Worm (Caenorhabditis elegans) whole organism, L1 larva: ENCODE data around the gene F44E2.4.
"Not testable (repeated sequence)": the region's sequence is repeated elsewhere in the genome, so short reads cannot be mapped to it uniquely, and the experiment has no call there.

Source experiments
- F16B12.6 ChIP-seq: fragments of 150-350 bp; optimal IDR thresholded peaks from 2 replicates; lab custom pipeline; 2014; ENCODE audit warnings: missing biosample characterization, missing genetic modification characterization
- Y116A8C.19 ChIP-seq: sonication (generic microtip); optimal IDR thresholded peaks from 2 replicates; lab custom pipeline; 2016; ENCODE audit warnings: missing compliant biosample characterization, missing genetic modification characterization, borderline replicate concordance
- aly-2 ChIP-seq: fragments of 150-350 bp; optimal IDR thresholded peaks from 2 replicates; lab custom pipeline; 2014; ENCODE audit warnings: missing biosample characterization, missing genetic modification characterization
- ama-1 ChIP-seq: fragments of 150-350 bp; optimal IDR thresholded peaks from 2 replicates; lab custom pipeline; 2014
- blmp-1 ChIP-seq: fragments of 150-350 bp; optimal IDR thresholded peaks from 2 replicates; lab custom pipeline; 2014; ENCODE audit warnings: missing biosample characterization, missing genetic modification characterization
- ceh-8 ChIP-seq: fragments of 200-800 bp; sonication (Bioruptor generic); optimal IDR thresholded peaks from 2 replicates; lab custom pipeline; 2018; ENCODE audit warnings: mild to moderate bottlenecking, missing genetic modification characterization, moderate library complexity, missing compliant biosample characterization
- ceh-82 ChIP-seq, 3 experiments: fragments of 150-350 bp in 1 of 3; sonication (generic microtip) in 2 of 3; optimal IDR thresholded peaks; 2 replicates each; lab custom pipeline; 2014 to 2017; ENCODE audit warnings: missing biosample characterization in 3 of 3, missing genetic modification characterization in 3 of 3
- ceh-88 ChIP-seq: fragments of 200-800 bp; sonication (Bioruptor generic); IDR thresholded peaks from 2 replicates; pipeline ENCODE4 v1.3.6; 2022; ENCODE audit warnings: missing genetic modification characterization, missing compliant biosample characterization
- ces-1 ChIP-seq: fragments of 150-350 bp; optimal IDR thresholded peaks from 2 replicates; lab custom pipeline; 2014; ENCODE audit warnings: missing biosample characterization, missing genetic modification reagents, missing genetic modification characterization
- dsc-1 ChIP-seq: sonication (generic microtip); optimal IDR thresholded peaks from 2 replicates; lab custom pipeline; 2016; ENCODE audit warnings: mild to moderate bottlenecking, missing genetic modification characterization, missing compliant biosample characterization
- efl-1 ChIP-seq, 4 experiments: fragments of 150-350 bp; optimal IDR thresholded peaks in 3 of 4; peaks in 1 of 4; 1 replicate in 1 of 4; 2 replicates in 3 of 4; lab custom pipeline; 2014; ENCODE audit warnings: missing biosample characterization in 2 of 4, missing genetic modification characterization in 2 of 4, missing genetic modification reagents in 2 of 4
- efl-3 ChIP-seq: fragments of 200-800 bp; sonication (Bioruptor generic); optimal IDR thresholded peaks from 2 replicates; lab custom pipeline; 2018; ENCODE audit warnings: mild to moderate bottlenecking, missing genetic modification characterization, missing compliant biosample characterization
- egl-27 ChIP-seq, 2 experiments: fragments of 150-350 bp in 1 of 2; sonication (generic microtip); optimal IDR thresholded peaks; 3 replicates each; lab custom pipeline; 2017 to 2018; ENCODE audit warnings: missing biosample characterization in 2 of 2, missing genetic modification characterization in 2 of 2, missing genetic modification reagents in 2 of 2
- elt-2 ChIP-seq: sonication (generic microtip); optimal IDR thresholded peaks from 2 replicates; lab custom pipeline; 2016; ENCODE audit warnings: missing genetic modification characterization, mild to moderate bottlenecking, inconsistent platforms, missing compliant biosample characterization, missing genetic modification reagents
- fos-1 ChIP-seq: fragments of 150-350 bp; optimal IDR thresholded peaks from 2 replicates; lab custom pipeline; 2014; ENCODE audit warnings: missing biosample characterization, missing genetic modification characterization
- irx-1 ChIP-seq: sonication (generic microtip); optimal IDR thresholded peaks from 2 replicates; lab custom pipeline; 2016; ENCODE audit warnings: missing genetic modification characterization, missing compliant biosample characterization
- jun-1 ChIP-seq: fragments of 150-350 bp; optimal IDR thresholded peaks from 2 replicates; lab custom pipeline; 2014; ENCODE audit warnings: missing biosample characterization, missing genetic modification reagents, missing genetic modification characterization
- lin-14 ChIP-seq: fragments of 200-800 bp; sonication (Bioruptor generic); optimal IDR thresholded peaks from 2 replicates; lab custom pipeline; 2018; ENCODE audit warnings: mild to moderate bottlenecking, missing genetic modification characterization, moderate library complexity, missing compliant biosample characterization
- lin-35 ChIP-seq, 2 experiments: fragments of 150-350 bp; optimal IDR thresholded peaks; 2 replicates each; lab custom pipeline; 2014; ENCODE audit warnings: missing biosample characterization in 2 of 2, missing genetic modification characterization in 2 of 2, missing genetic modification reagents in 2 of 2
- lin-39 ChIP-seq: fragments of 150-350 bp; optimal IDR thresholded peaks from 2 replicates; lab custom pipeline; 2014; ENCODE audit warnings: missing biosample characterization, missing genetic modification reagents, missing genetic modification characterization
- mab-9 ChIP-seq: fragments of 200-800 bp; sonication (Bioruptor generic); IDR thresholded peaks from 2 replicates; pipeline ENCODE4 v1.3.6; 2022; ENCODE audit warnings: missing genetic modification reagents, missing genetic modification characterization, missing compliant biosample characterization
- mef-2 ChIP-seq: fragments of 150-350 bp; optimal IDR thresholded peaks from 2 replicates; lab custom pipeline; 2014; ENCODE audit warnings: missing biosample characterization, missing genetic modification characterization
- mep-1 ChIP-seq: fragments of 150-350 bp; optimal IDR thresholded peaks from 2 replicates; lab custom pipeline; 2014; ENCODE audit warnings: missing biosample characterization, missing genetic modification characterization
- nhr-12 ChIP-seq: sonication (generic microtip); optimal IDR thresholded peaks from 2 replicates; lab custom pipeline; 2017; ENCODE audit warnings: missing biosample characterization, missing genetic modification characterization
- nhr-19 ChIP-seq: fragments of 200-800 bp; sonication (Bioruptor generic); conservative IDR thresholded peaks from 2 replicates; pipeline ENCODE4 v1.3.6; 2022; ENCODE audit warnings: missing genetic modification characterization, missing compliant biosample characterization
- nhr-237 ChIP-seq: fragments of 150-350 bp; optimal IDR thresholded peaks from 2 replicates; lab custom pipeline; 2014; ENCODE audit warnings: missing biosample characterization, missing genetic modification characterization
- nhr-28 ChIP-seq: fragments of 150-350 bp; optimal IDR thresholded peaks from 2 replicates; lab custom pipeline; 2014; ENCODE audit warnings: missing biosample characterization, missing genetic modification characterization
- nhr-71 ChIP-seq: sonication (generic microtip); optimal IDR thresholded peaks from 2 replicates; lab custom pipeline; 2016; ENCODE audit warnings: mild to moderate bottlenecking, missing genetic modification characterization, moderate library complexity, missing compliant biosample characterization
- nhr-76 ChIP-seq: sonication (generic microtip); optimal IDR thresholded peaks from 2 replicates; lab custom pipeline; 2017; ENCODE audit warnings: missing biosample characterization, missing genetic modification characterization
- nhr-77 ChIP-seq: fragments of 150-350 bp; optimal IDR thresholded peaks from 2 replicates; lab custom pipeline; 2014; ENCODE audit warnings: missing biosample characterization, missing genetic modification characterization
- pax-3 ChIP-seq: fragments of 200-800 bp; sonication (Bioruptor generic); optimal IDR thresholded peaks from 2 replicates; lab custom pipeline; 2018; ENCODE audit warnings: mild to moderate bottlenecking, missing genetic modification characterization, moderate library complexity, missing compliant biosample characterization
- rnt-1 ChIP-seq: sonication (generic microtip); optimal IDR thresholded peaks from 2 replicates; lab custom pipeline; 2016; ENCODE audit warnings: mild to moderate bottlenecking, missing genetic modification characterization, moderate library complexity, missing compliant biosample characterization
- sox-4 ChIP-seq: sonication (generic microtip); optimal IDR thresholded peaks from 2 replicates; lab custom pipeline; 2016; ENCODE audit warnings: missing genetic modification characterization, missing compliant biosample characterization
- swsn-7 ChIP-seq: sonication (generic microtip); optimal IDR thresholded peaks from 2 replicates; lab custom pipeline; 2016; ENCODE audit warnings: missing genetic modification characterization, missing compliant biosample characterization
- tbx-2 ChIP-seq: sonication (generic microtip); optimal IDR thresholded peaks from 2 replicates; lab custom pipeline; 2016; ENCODE audit warnings: missing genetic modification characterization, missing compliant biosample characterization
- tlp-1 ChIP-seq: fragments of 150-350 bp; optimal IDR thresholded peaks from 2 replicates; lab custom pipeline; 2014; ENCODE audit warnings: missing biosample characterization, missing genetic modification characterization
- unc-130 ChIP-seq: fragments of 150-350 bp; optimal IDR thresholded peaks from 2 replicates; lab custom pipeline; 2017; ENCODE audit warnings: missing biosample characterization, missing genetic modification characterization, inconsistent platforms
- unc-30 ChIP-seq: sonication (generic microtip); optimal IDR thresholded peaks from 2 replicates; lab custom pipeline; 2017; ENCODE audit warnings: missing biosample characterization, missing genetic modification characterization
- unc-62 ChIP-seq: fragments of 150-350 bp; optimal IDR thresholded peaks from 2 replicates; lab custom pipeline; 2014; ENCODE audit warnings: missing biosample characterization, missing genetic modification reagents, missing genetic modification characterization
- unc-98 ChIP-seq: fragments of 200-800 bp; sonication (Bioruptor generic); IDR thresholded peaks from 2 replicates; pipeline ENCODE4 v1.3.6; 2022; ENCODE audit warnings: missing genetic modification characterization, missing compliant biosample characterization
- vab-15 ChIP-seq: sonication (generic microtip); optimal IDR thresholded peaks from 2 replicates; lab custom pipeline; 2017; ENCODE audit warnings: missing genotype, mild to moderate bottlenecking, missing genetic modification characterization, missing compliant biosample characterization
- zag-1 ChIP-seq: fragments of 150-350 bp; optimal IDR thresholded peaks from 2 replicates; lab custom pipeline; 2014; ENCODE audit warnings: missing biosample characterization, missing genetic modification characterization
- ztf-11 ChIP-seq, 2 experiments: sonication (generic microtip); optimal IDR thresholded peaks; 2 replicates each; lab custom pipeline; 2016 to 2017; ENCODE audit warnings: missing genetic modification characterization in 2 of 2, missing biosample characterization in 1 of 2, missing compliant biosample characterization in 1 of 2
- ztf-4 ChIP-seq: fragments of 150-350 bp; optimal IDR thresholded peaks from 2 replicates; lab custom pipeline; 2014; ENCODE audit warnings: missing biosample characterization, missing genetic modification characterization

Gene F44E2.4

DNA sequence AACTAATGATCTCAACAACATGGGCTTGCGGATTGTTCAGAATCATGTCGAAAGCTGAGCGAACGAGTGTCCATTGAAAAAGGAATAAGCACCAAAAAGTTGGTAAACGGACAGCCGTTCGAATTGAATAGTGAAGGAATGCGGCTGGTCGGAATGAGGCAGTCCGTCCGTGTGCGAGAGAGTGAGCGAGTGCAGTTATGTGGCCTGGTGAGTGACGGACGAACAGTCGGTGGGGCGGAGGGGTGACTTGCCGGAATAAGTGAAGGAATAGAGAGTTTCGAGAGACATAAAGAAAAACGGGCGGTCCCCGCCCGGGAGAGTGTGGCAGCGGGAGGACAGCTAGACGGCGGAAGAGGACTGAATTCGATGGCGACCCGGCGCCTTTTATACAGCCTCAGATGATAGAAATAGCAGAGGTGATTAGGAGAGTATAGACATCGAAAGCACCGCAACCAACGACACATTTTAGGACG is 27.1 kb upstream of the F44E2.4 start (continued):
- TF ChIP-seq efl-3 (GFP tag; lab: Kevin White, UChicago) (no peak), egl-27 (tag; optimal IDR thresholded peaks at IDR 0.05; lab: Kevin White, UChicago) (no peak), unc-130 (tag; lab: Kevin White, UChicago) (peak; percentile 59), ceh-82 (tag; optimal IDR thresholded peaks at IDR 0.05; lab: Kevin White, UChicago) (peak in 2 of 3 experiments; percentile 34 to 61), nhr-71 (tag; lab: Kevin White, UChicago) (peak; percentile 93), mef-2 (tag; lab: Kevin White, UChicago) (no peak), mab-9 (GFP tag; lab: Robert Waterston, UW) (no peak), Y116A8C.19 (tag; lab: Kevin White, UChicago) (no peak), mep-1 (tag; lab: Kevin White, UChicago) (peak; percentile 48), sox-4 (tag; lab: Kevin White, UChicago) (no peak), blmp-1 (tag; lab: Kevin White, UChicago) (peak; percentile 29), lin-39 (tag; lab: Kevin White, UChicago) (peak; percentile 7), unc-30 (tag; lab: Kevin White, UChicago) (no peak), nhr-77 (tag; lab: Kevin White, UChicago) (no peak)

DNA sequence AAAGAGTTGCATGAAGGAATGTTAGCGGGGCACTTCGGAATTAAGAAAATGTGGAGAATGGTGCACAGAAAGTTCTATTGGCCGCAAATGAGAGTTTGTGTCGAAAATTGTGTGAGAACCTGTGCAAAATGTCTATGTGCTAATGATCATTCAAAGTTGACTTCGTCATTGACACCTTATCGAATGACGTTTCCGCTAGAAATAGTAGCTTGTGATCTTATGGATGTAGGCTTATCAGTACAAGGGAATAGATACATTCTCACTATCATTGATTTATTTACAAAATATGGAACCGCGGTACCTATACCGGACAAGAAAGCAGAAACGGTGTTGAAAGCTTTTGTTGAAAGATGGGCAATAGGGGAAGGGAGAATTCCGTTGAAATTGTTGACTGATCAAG is 20.3 kb upstream of the F44E2.4 start:
- TF ChIP-seq efl-1 (optimal IDR thresholded peaks at IDR 0.05; lab: Kevin White, UChicago) (no peak), efl-1 (GFP tag; optimal IDR thresholded peaks at IDR 0.05 in 1 of 2; lab: Kevin White, UChicago) (peak in 1 of 2 experiments; percentile 65), fos-1 (tag; lab: Kevin White, UChicago) (no peak)

DNA sequence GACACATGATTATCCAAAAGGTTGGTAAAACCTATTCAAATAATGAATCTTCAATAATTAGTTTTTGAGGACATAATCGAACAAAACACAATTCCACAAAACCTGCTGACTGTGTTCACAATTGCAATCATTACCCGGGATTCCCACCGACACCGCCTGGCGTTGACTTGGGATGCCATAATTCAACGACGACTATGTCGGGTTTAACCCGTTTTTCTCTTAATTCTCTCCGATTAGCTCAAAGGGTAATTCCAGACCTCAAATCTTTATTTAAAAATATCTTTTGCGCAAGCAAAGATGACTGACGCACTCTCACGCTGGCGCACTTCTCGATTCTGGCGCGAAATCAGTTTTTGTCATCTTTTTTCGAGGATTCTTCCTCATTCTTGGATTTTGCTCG is 14.2 kb upstream of the F44E2.4 start:
- TF ChIP-seq efl-1 (optimal IDR thresholded peaks at IDR 0.05; lab: Kevin White, UChicago), result not testable (repeated sequence)
- peak in 1 of 2 experiments; percentile 77 for TF ChIP-seq efl-1 (GFP tag; optimal IDR thresholded peaks at IDR 0.05 in 1 of 2; lab: Kevin White, UChicago)

DNA sequence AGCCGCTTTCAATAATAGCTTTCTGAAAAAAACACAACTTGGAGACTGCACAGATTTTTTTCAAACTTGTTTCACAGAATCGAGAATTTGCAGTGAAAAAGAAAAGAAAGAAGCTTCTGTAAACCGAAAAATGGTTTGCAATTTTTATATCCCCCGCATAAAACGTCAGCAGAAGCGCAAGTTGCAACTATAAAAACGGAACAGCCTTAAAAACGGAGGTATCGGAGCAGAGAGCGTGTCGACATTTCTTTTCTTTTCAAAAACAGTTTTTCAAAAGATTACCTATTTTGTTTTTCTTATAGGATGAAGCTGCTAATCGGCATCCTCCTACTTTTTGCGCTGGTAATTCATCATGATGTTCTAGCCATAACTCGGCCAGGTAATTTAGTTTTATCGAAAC is 13.7 kb upstream of the F44E2.4 start, which contains the start of gene plg-1:
Gene plg-1 (plus strand): TSS at position 301 of the 400 bp plus-strand sequence.
- TF ChIP-seq egl-27 (tag; optimal IDR thresholded peaks at IDR 0.05; lab: Kevin White, UChicago) (no peak), zag-1 (no peak), pax-3 (no peak), lin-14 (GFP tag; lab: Kevin White, UChicago) (no peak)
- TF ChIP-seq, all 84 proteins: peak for 0

DNA sequence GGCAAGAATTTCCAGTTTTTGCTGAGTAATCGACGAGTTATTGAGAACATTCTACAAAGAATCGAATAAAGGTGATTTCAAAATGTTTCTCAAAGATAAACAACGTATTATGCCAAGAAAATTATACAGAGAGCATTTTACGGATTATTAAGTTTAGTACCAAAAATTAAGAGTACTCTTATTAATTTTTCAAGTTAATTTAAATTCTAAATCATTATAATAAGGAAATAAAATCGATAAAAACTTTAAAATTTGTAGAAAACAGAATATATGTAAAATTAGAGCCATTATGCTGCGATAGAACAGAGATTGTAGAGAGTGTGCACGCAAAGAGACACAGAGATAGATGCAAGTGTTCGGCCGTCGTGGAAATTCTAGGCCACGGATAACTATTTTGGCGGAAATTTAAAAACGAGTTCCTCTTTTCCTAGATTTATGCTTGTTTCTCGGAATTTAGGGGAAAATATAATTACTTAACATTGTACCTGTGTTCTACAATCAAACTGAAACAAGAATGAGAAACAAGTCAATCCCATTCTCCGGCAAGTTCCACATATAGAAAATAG is 12.3 kb upstream of the F44E2.4 start, which contains the start of gene F44E2.9:
Gene F44E2.9 (minus strand): TSS at position 51 of the 566 bp plus-strand sequence.
- TF ChIP-seq nhr-19 (GFP tag; lab: Robert Waterston, UW), result peak; percentile 55
- peak; percentile 50 for TF ChIP-seq F16B12.6 (tag; lab: Kevin White, UChicago)
- no peak for TF ChIP-seq nhr-12 (tag; lab: Kevin White, UChicago)
- peak; percentile 96 for TF ChIP-seq lin-35 (GFP tag; optimal IDR thresholded peaks at IDR 0.05; lab: Kevin White, UChicago)
- TF ChIP-seq jun-1 (tag; lab: Kevin White, UChicago), result no peak
- TF ChIP-seq egl-27 (tag; optimal IDR thresholded peaks at IDR 0.05; lab: Kevin White, UChicago), result no peak
- peak; percentile 16 for TF ChIP-seq elt-2 (tag; lab: Kevin White, UChicago)
- TF ChIP-seq mep-1 (tag; lab: Kevin White, UChicago), result peak; percentile 65
- TF ChIP-seq unc-62, result no peak
- TF ChIP-seq swsn-7 (tag; lab: Kevin White, UChicago), result peak; percentile 69
- peak; percentile 62 for TF ChIP-seq irx-1 (tag; lab: Kevin White, UChicago)
- TF ChIP-seq vab-15, result no peak
- TF ChIP-seq ces-1 (GFP tag; lab: Kevin White, UChicago), result no peak
- no peak for TF ChIP-seq ceh-88
- no peak for TF ChIP-seq nhr-76 (tag; lab: Kevin White, UChicago)
- peak; percentile 74 for TF ChIP-seq unc-98 (GFP tag; lab: Robert Waterston, UW)
- no peak for TF ChIP-seq ztf-4 (tag; lab: Kevin White, UChicago)
- TF ChIP-seq dsc-1 (tag; lab: Kevin White, UChicago), result no peak
- no peak for TF ChIP-seq lin-39 (tag; lab: Kevin White, UChicago)
- TF ChIP-seq nhr-237, result no peak
- peak; percentile 77 for TF ChIP-seq tbx-2
- TF ChIP-seq ceh-8 (GFP tag; lab: Kevin White, UChicago), result peak; percentile 26
- peak in 1 of 2 experiments; percentile 78 for TF ChIP-seq ztf-11 (tag; optimal IDR thresholded peaks at IDR 0.05; lab: Kevin White, UChicago)
- no peak for TF ChIP-seq ama-1 (lab: Kevin White, UChicago)
- TF ChIP-seq tlp-1 (tag; lab: Kevin White, UChicago), result no peak
- TF ChIP-seq nhr-28 (tag; lab: Kevin White, UChicago), result no peak
- TF ChIP-seq rnt-1 (tag; lab: Kevin White, UChicago), result peak; percentile 96
- TF ChIP-seq Y116A8C.19 (tag; lab: Kevin White, UChicago), result peak; percentile 2
- TF ChIP-seq aly-2 (tag; lab: Kevin White, UChicago), result no peak
